Fruit fly (Drosophila melanogaster) whole organism, prepupa: ENCODE results near the gene CG4829.

Experiments
- CG16779 ChIP-seq: fragments of 200-800 bp; sonication (Bioruptor generic); optimal IDR thresholded peaks from 3 replicates; lab custom pipeline; 2017; ENCODE audit warnings: missing biosample characterization, mild to moderate bottlenecking, missing genetic modification characterization
- Lpt ChIP-seq: fragments of 200-800 bp; sonication (Bioruptor generic); optimal IDR thresholded peaks from 3 replicates; lab custom pipeline; 2016; ENCODE audit warnings: missing biosample characterization, missing genetic modification characterization
- Sox14 ChIP-seq: fragments of 200-800 bp; sonication (Bioruptor generic); optimal IDR thresholded peaks from 3 replicates; lab custom pipeline; 2016; ENCODE audit warnings: missing biosample characterization, missing genetic modification characterization
- dac ChIP-seq: fragments of 200-800 bp; sonication (Bioruptor generic); optimal IDR thresholded peaks from 2 replicates; lab custom pipeline; 2017; ENCODE audit warnings: missing biosample characterization, mild to moderate bottlenecking, missing genetic modification characterization
- net ChIP-seq: fragments of 200-800 bp; sonication (Bioruptor generic); optimal IDR thresholded peaks from 3 replicates; lab custom pipeline; 2016; ENCODE audit warnings: missing biosample characterization, missing genetic modification characterization
- topi ChIP-seq: fragments of 200-800 bp; sonication (Bioruptor generic); optimal IDR thresholded peaks from 3 replicates; lab custom pipeline; 2016; ENCODE audit warnings: missing biosample characterization, missing genetic modification characterization

dm6 chrX:16835304-16835703 is 23.8 kb downstream of the CG4829 start, which contains the start of the genes CG13004 and CG46306:
- TF ChIP-seq Sox14 (no peak), topi (GFP tag; lab: Kevin White, UChicago) (no peak), CG16779 (tag; lab: Kevin White, UChicago) (no peak), net (GFP tag; lab: Kevin White, UChicago) (peak; percentile 12), dac (GFP tag; lab: Kevin White, UChicago) (no peak), Lpt (no peak)
